Fruit fly (Drosophila melanogaster) whole organism, embryonic: ENCODE measurements around the gene CG43095.

Experiments
- CG11085 ChIP-seq: fragments of 200-800 bp; sonication (Bioruptor generic); IDR thresholded peaks from 2 replicates; pipeline ENCODE4 v1.3.6; 2022; ENCODE audit warnings: missing biosample characterization, missing genetic modification characterization
- CG16779 ChIP-seq: fragments of 200-800 bp; sonication (Bioruptor generic); IDR thresholded peaks from 2 replicates; pipeline ENCODE4 v1.3.6; 2022; ENCODE audit warnings: missing biosample characterization, missing genetic modification characterization
- CG9797 ChIP-seq: fragments of 200-800 bp; sonication (Bioruptor generic); optimal IDR thresholded peaks from 3 replicates; lab custom pipeline; 2018; ENCODE audit warnings: missing biosample characterization, mild to moderate bottlenecking, missing genetic modification characterization
- D19B ChIP-seq: fragments of 200-800 bp; sonication (Bioruptor generic); optimal IDR thresholded peaks from 2 replicates; lab custom pipeline; 2017; ENCODE audit warnings: missing biosample characterization, mild to moderate bottlenecking, missing genetic modification characterization
- HHEX ChIP-seq: fragments of 200-800 bp; sonication (Bioruptor generic); optimal IDR thresholded peaks from 3 replicates; lab custom pipeline; 2017; ENCODE audit warnings: missing biosample characterization, mild to moderate bottlenecking, missing genetic modification characterization, missing genetic modification reagents
- hth ChIP-seq: fragments of >200 bp; optimal IDR thresholded peaks from 2 replicates; lab custom pipeline; 2017; ENCODE audit warnings: inconsistent platforms
- ken ChIP-seq: fragments of 200-800 bp; sonication (Bioruptor generic); IDR thresholded peaks from 3 replicates; pipeline ENCODE4 v1.3.6; 2022; ENCODE audit warnings: missing biosample characterization, missing genetic modification characterization

DNA sequence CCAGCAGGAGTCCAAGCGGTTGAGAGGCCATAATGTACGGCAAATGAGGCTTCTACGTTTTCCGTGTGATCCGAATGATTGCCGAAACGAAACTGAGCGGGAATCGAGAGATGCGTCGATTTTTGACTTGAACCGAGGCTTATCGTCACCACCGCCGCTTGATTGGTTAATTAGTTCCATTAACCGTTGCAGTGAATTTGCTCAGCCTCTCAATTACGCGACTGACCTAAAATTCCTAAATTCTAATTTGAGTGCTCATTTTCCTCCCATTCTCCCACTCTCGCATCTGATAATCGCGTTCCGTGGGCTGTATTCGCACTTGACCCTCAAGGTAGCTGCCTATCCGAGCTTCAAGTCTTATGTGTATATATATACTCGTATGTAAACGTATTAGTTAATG, 5.5 kb downstream of the CG43095 start, which contains the start of gene Nepl15:
- TF ChIP-seq CG16779: no peak
- no peak for TF ChIP-seq CG11085 (GFP tag; lab: Robert Waterston, UW)
- TF ChIP-seq D19B: no peak
- no peak for TF ChIP-seq HHEX (GFP tag; lab: Kevin White, UChicago)
- no peak for TF ChIP-seq CG9797 (GFP tag; lab: Kevin White, UChicago)
- no peak for TF ChIP-seq ken (GFP tag; lab: Robert Waterston, UW)
- TF ChIP-seq hth: no peak
